Fruit fly (Drosophila melanogaster) whole organism, prepupa: ENCODE measurements around the gene CG4783.

ENCODE experiments used
- Blimp-1 ChIP-seq: fragments of 200-800 bp; sonication (Bioruptor generic); optimal IDR thresholded peaks from 3 replicates; lab custom pipeline; 2017; ENCODE audit warnings: missing biosample characterization, missing genetic modification characterization, mild to moderate bottlenecking, moderate library complexity, missing genetic modification reagents
- CG10669 ChIP-seq: fragments of 200-800 bp; sonication (Bioruptor generic); optimal IDR thresholded peaks from 3 replicates; lab custom pipeline; 2018; ENCODE audit warnings: missing biosample characterization, mild to moderate bottlenecking, missing genetic modification characterization, moderate library complexity
- CG11762 ChIP-seq: fragments of 200-800 bp; sonication (Bioruptor generic); optimal IDR thresholded peaks from 3 replicates; lab custom pipeline; 2016; ENCODE audit warnings: missing biosample characterization, missing genetic modification characterization; ENCODE audit not compliant: insufficient read depth
- CG11902 ChIP-seq: fragments of 200-800 bp; sonication (Bioruptor generic); optimal IDR thresholded peaks from 3 replicates; lab custom pipeline; 2016; ENCODE audit warnings: missing biosample characterization, missing genetic modification characterization
- CG1621 ChIP-seq: fragments of 200-800 bp; sonication (Bioruptor generic); optimal IDR thresholded peaks from 3 replicates; lab custom pipeline; 2018; ENCODE audit warnings: missing biosample characterization, mild to moderate bottlenecking, missing genetic modification characterization
- CG16779 ChIP-seq: fragments of 200-800 bp; sonication (Bioruptor generic); optimal IDR thresholded peaks from 3 replicates; lab custom pipeline; 2017; ENCODE audit warnings: missing biosample characterization, mild to moderate bottlenecking, missing genetic modification characterization
- CG3032 ChIP-seq: fragments of 200-800 bp; optimal IDR thresholded peaks from 2 replicates; lab custom pipeline; 2019; ENCODE audit warnings: missing biosample characterization, mild to moderate bottlenecking, missing genetic modification characterization, moderate library complexity
- CG31627 ChIP-seq: fragments of 200-800 bp; sonication (Bioruptor generic); optimal IDR thresholded peaks from 3 replicates; lab custom pipeline; 2016; ENCODE audit warnings: missing biosample characterization, missing genetic modification characterization
- CG32006 ChIP-seq: fragments of 200-800 bp; sonication (Bioruptor generic); optimal IDR thresholded peaks from 3 replicates; lab custom pipeline; 2017; ENCODE audit warnings: missing biosample characterization, mild to moderate bottlenecking, missing genetic modification characterization
- CG34406 ChIP-seq: fragments of 200-800 bp; sonication (Bioruptor generic); optimal IDR thresholded peaks from 3 replicates; lab custom pipeline; 2016; ENCODE audit warnings: missing biosample characterization, missing genetic modification characterization
- CG3919 ChIP-seq: fragments of 200-800 bp; sonication (Bioruptor generic); optimal IDR thresholded peaks from 3 replicates; lab custom pipeline; 2016; ENCODE audit warnings: missing biosample characterization, missing genetic modification characterization
- CG6163 ChIP-seq: fragments of 200-800 bp; sonication (Bioruptor generic); IDR thresholded peaks from 3 replicates; pipeline ENCODE4 v1.3.6; 2022; ENCODE audit warnings: missing biosample characterization, missing genetic modification characterization
- CG6276 ChIP-seq: fragments of 200-800 bp; sonication (Bioruptor generic); optimal IDR thresholded peaks from 2 replicates; lab custom pipeline; 2017; ENCODE audit warnings: missing biosample characterization, mild to moderate bottlenecking, missing genetic modification characterization
- CG6808 ChIP-seq: fragments of 200-800 bp; sonication (Bioruptor generic); optimal IDR thresholded peaks from 3 replicates; lab custom pipeline; 2017; ENCODE audit warnings: missing biosample characterization, missing genetic modification characterization, mild to moderate bottlenecking, moderate library complexity, missing genetic modification reagents
- CG6854 ChIP-seq: fragments of 200-800 bp; sonication (Bioruptor generic); optimal IDR thresholded peaks from 2 replicates; lab custom pipeline; 2017; ENCODE audit warnings: missing biosample characterization, mild to moderate bottlenecking, missing genetic modification characterization
- CG8119 ChIP-seq: fragments of 200-800 bp; sonication (Bioruptor generic); IDR thresholded peaks from 3 replicates; pipeline ENCODE4 v1.3.6; 2022; ENCODE audit warnings: missing biosample characterization, missing genetic modification characterization
- CG8319 ChIP-seq: fragments of 200-800 bp; sonication (Bioruptor generic); optimal IDR thresholded peaks from 3 replicates; lab custom pipeline; 2016; ENCODE audit warnings: missing biosample characterization, missing genetic modification characterization
- CG8632 ChIP-seq: fragments of 200-800 bp; sonication (Bioruptor generic); optimal IDR thresholded peaks from 3 replicates; lab custom pipeline; 2016; ENCODE audit warnings: missing biosample characterization, missing genetic modification characterization
- CG9139 ChIP-seq: fragments of 200-800 bp; sonication (Bioruptor generic); optimal IDR thresholded peaks from 3 replicates; lab custom pipeline; 2017; ENCODE audit warnings: missing biosample characterization, mild to moderate bottlenecking, missing genetic modification characterization
- Eip75B ChIP-seq: fragments of 200-800 bp; sonication (Bioruptor generic); optimal IDR thresholded peaks from 3 replicates; lab custom pipeline; 2016; ENCODE audit warnings: missing biosample characterization, missing genetic modification characterization
- Eip78C ChIP-seq: fragments of 200-800 bp; sonication (Bioruptor generic); peaks from one replicate; lab custom pipeline; 2016; ENCODE audit warnings: missing biosample characterization, missing genetic modification characterization
- Eip93F ChIP-seq: fragments of 200-800 bp; sonication (Bioruptor generic); optimal IDR thresholded peaks from 2 replicates; lab custom pipeline; 2016; ENCODE audit warnings: missing biosample characterization, mild to moderate bottlenecking, missing genetic modification characterization
- Ets21C ChIP-seq: fragments of 200-800 bp; sonication (Bioruptor generic); optimal IDR thresholded peaks from 3 replicates; lab custom pipeline; 2016; ENCODE audit warnings: missing biosample characterization, missing genetic modification characterization
- Ets96B ChIP-seq: fragments of 200-800 bp; optimal IDR thresholded peaks from 2 replicates; lab custom pipeline; 2019; ENCODE audit warnings: missing biosample characterization, mild to moderate bottlenecking, missing genetic modification characterization, moderate library complexity
- Gug ChIP-seq: fragments of 200-800 bp; sonication (Bioruptor generic); IDR thresholded peaks from 2 replicates; pipeline ENCODE4 v1.3.6; 2022; ENCODE audit warnings: missing biosample characterization, missing genetic modification characterization
- Hr38 ChIP-seq: sonication (Bioruptor generic); optimal IDR thresholded peaks from 2 replicates; lab custom pipeline; 2016; ENCODE audit warnings: missing biosample characterization, missing genetic modification characterization
- Hr39 ChIP-seq: fragments of 200-800 bp; sonication (Bioruptor generic); optimal IDR thresholded peaks from 2 replicates; lab custom pipeline; 2016; ENCODE audit warnings: missing biosample characterization, missing genetic modification characterization
- Hr4 ChIP-seq: fragments of 200-800 bp; sonication (Bioruptor generic); optimal IDR thresholded peaks from 3 replicates; lab custom pipeline; 2016; ENCODE audit warnings: missing biosample characterization, missing genetic modification characterization
- Lpt ChIP-seq: fragments of 200-800 bp; sonication (Bioruptor generic); optimal IDR thresholded peaks from 3 replicates; lab custom pipeline; 2016; ENCODE audit warnings: missing biosample characterization, missing genetic modification characterization
- OdsH ChIP-seq: fragments of 200-800 bp; sonication (Bioruptor generic); optimal IDR thresholded peaks from 3 replicates; lab custom pipeline; 2016; ENCODE audit warnings: missing biosample characterization, missing genetic modification characterization
- Smox ChIP-seq: fragments of 200-800 bp; sonication (Bioruptor generic); optimal IDR thresholded peaks from 3 replicates; lab custom pipeline; 2016; ENCODE audit warnings: missing biosample characterization, missing genetic modification characterization
- Sox102F ChIP-seq: fragments of 200-800 bp; sonication (Bioruptor generic); optimal IDR thresholded peaks from 2 replicates; lab custom pipeline; 2016; ENCODE audit warnings: missing biosample characterization, mild to moderate bottlenecking, missing genetic modification characterization
- Sox15 ChIP-seq: fragments of 200-800 bp; sonication (Bioruptor generic); optimal IDR thresholded peaks from 3 replicates; lab custom pipeline; 2016; ENCODE audit warnings: missing biosample characterization, missing genetic modification characterization
- cyc ChIP-seq: fragments of 200-800 bp; sonication (Bioruptor generic); optimal IDR thresholded peaks from 3 replicates; lab custom pipeline; 2016; ENCODE audit warnings: missing biosample characterization, missing genetic modification characterization
- fd59A ChIP-seq: fragments of 200-800 bp; sonication (Bioruptor generic); optimal IDR thresholded peaks from 2 replicates; lab custom pipeline; 2017; ENCODE audit warnings: missing biosample characterization, mild to moderate bottlenecking, missing genetic modification characterization, missing genetic modification reagents
- fd85E ChIP-seq: fragments of 200-800 bp; sonication (Bioruptor generic); optimal IDR thresholded peaks from 3 replicates; lab custom pipeline; 2016; ENCODE audit warnings: missing biosample characterization, missing genetic modification characterization
- fkh ChIP-seq: fragments of 200-800 bp; sonication (Bioruptor generic); optimal IDR thresholded peaks from 3 replicates; lab custom pipeline; 2017; ENCODE audit warnings: missing biosample characterization, mild to moderate bottlenecking, missing genetic modification characterization, moderate library complexity
- lz ChIP-seq: fragments of 200-800 bp; sonication (Bioruptor generic); optimal IDR thresholded peaks from 3 replicates; lab custom pipeline; 2016; ENCODE audit warnings: missing biosample characterization, missing genetic modification characterization
- net ChIP-seq: fragments of 200-800 bp; sonication (Bioruptor generic); optimal IDR thresholded peaks from 3 replicates; lab custom pipeline; 2016; ENCODE audit warnings: missing biosample characterization, missing genetic modification characterization
- pdm3 ChIP-seq: fragments of 200-800 bp; sonication (Bioruptor generic); optimal IDR thresholded peaks from 3 replicates; lab custom pipeline; 2016; ENCODE audit warnings: missing biosample characterization, missing genetic modification characterization
- salr ChIP-seq, 2 experiments: fragments of 200-800 bp; sonication (Bioruptor generic); optimal IDR thresholded peaks; 3 replicates each; lab custom pipeline; 2016 to 2018; ENCODE audit warnings: missing biosample characterization in 2 of 2, missing genetic modification characterization in 2 of 2, mild to moderate bottlenecking in 1 of 2
- spab ChIP-seq: fragments of 200-800 bp; sonication (Bioruptor generic); optimal IDR thresholded peaks from 2 replicates; lab custom pipeline; 2017; ENCODE audit warnings: missing biosample characterization, mild to moderate bottlenecking, missing genetic modification characterization, missing genetic modification reagents
- ss ChIP-seq, 2 experiments: fragments of 200-800 bp; sonication (Bioruptor generic); optimal IDR thresholded peaks; 2 replicates in 1 of 2; 3 replicates in 1 of 2; lab custom pipeline; 2017 to 2018; ENCODE audit warnings: mild to moderate bottlenecking in 2 of 2, missing biosample characterization in 2 of 2, missing genetic modification characterization in 2 of 2, moderate library complexity in 1 of 2
- svp ChIP-seq: fragments of 200-800 bp; sonication (Bioruptor generic); peaks from one replicate; lab custom pipeline; 2016; ENCODE audit warnings: missing biosample characterization, missing genetic modification characterization
- topi ChIP-seq: fragments of 200-800 bp; sonication (Bioruptor generic); optimal IDR thresholded peaks from 3 replicates; lab custom pipeline; 2016; ENCODE audit warnings: missing biosample characterization, missing genetic modification characterization
- vri ChIP-seq: fragments of 200-800 bp; sonication (Bioruptor generic); optimal IDR thresholded peaks from 3 replicates; lab custom pipeline; 2016; ENCODE audit warnings: missing biosample characterization, mild to moderate bottlenecking, missing genetic modification characterization

Gene CG4783

DNA sequence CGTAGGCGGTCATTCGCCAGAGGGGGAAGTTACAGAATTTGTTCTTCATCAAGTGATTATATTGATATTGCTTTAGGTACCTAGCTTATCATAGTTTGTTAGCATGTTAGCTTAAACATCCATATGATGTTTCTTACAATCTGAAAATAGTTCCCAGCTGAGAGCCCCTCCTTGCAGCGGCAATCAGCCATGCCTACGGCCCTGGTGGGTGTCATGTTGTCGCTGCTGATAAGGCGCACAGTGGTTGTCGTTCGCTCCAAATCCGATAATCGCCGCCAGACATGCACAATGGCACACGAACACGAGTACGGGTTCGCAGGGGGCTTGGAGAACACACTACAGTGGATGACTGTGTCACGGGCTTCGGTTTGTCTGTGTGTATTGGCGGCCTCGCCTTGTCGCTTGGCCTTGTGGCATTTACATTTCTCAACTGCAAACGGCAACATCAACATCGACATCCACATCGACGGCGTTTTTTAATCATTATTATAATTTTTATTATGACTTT, 42.3 kb upstream of the CG4783 start (continued):
- peak; percentile 86 for TF ChIP-seq Hr4 (GFP tag; lab: Kevin White, UChicago)
- peak; percentile 95 for TF ChIP-seq Hr39 (GFP tag; lab: Kevin White, UChicago)
- peak; percentile 86 for TF ChIP-seq CG8119 (GFP tag; lab: Robert Waterston, UW)
- TF ChIP-seq CG11762 = peak; percentile 82
- no peak for TF ChIP-seq fd85E (GFP tag; lab: Kevin White, UChicago)
- TF ChIP-seq Ets96B = peak; percentile 80
- peak; percentile 86 for TF ChIP-seq CG8319 (GFP tag; lab: Kevin White, UChicago)
- TF ChIP-seq OdsH (GFP tag; lab: Kevin White, UChicago) = peak; percentile 92
- TF ChIP-seq vri = peak; percentile 93
- peak; percentile 81 for TF ChIP-seq CG3032
- peak; percentile 82 for TF ChIP-seq CG1621 (tag; lab: Kevin White, UChicago)
- TF ChIP-seq Sox15 (GFP tag; lab: Kevin White, UChicago) = peak; percentile 89
- TF ChIP-seq lz (GFP tag; lab: Kevin White, UChicago) = peak; percentile 91
- peak; percentile 65 for TF ChIP-seq Lpt (GFP tag; lab: Kevin White, UChicago)
- peak; percentile 95 for TF ChIP-seq CG31627 (GFP tag; lab: Kevin White, UChicago)
- peak; percentile 86 for TF ChIP-seq spab
- peak; percentile 84 for TF ChIP-seq topi
- peak; percentile 80 for TF ChIP-seq CG6808 (GFP tag; lab: Kevin White, UChicago)
- TF ChIP-seq salr (GFP tag; optimal IDR thresholded peaks at IDR 0.05; lab: Kevin White, UChicago) = peak; percentile 70 to 77
- TF ChIP-seq Eip78C = peak; percentile 95
- peak; percentile 61 to 76 for TF ChIP-seq ss (GFP tag; optimal IDR thresholded peaks at IDR 0.05; lab: Kevin White, UChicago)
- peak; percentile 86 for TF ChIP-seq net
- peak; percentile 91 for TF ChIP-seq Smox (GFP tag; lab: Kevin White, UChicago)
- peak; percentile 83 for TF ChIP-seq CG8632 (GFP tag; lab: Kevin White, UChicago)
- TF ChIP-seq CG6163 (GFP tag; lab: Robert Waterston, UW) = peak; percentile 91
- peak; percentile 53 for TF ChIP-seq CG6854 (GFP tag; lab: Kevin White, UChicago)
- TF ChIP-seq CG10669 (GFP tag; lab: Kevin White, UChicago) = peak; percentile 80
- TF ChIP-seq CG34406 (GFP tag; lab: Kevin White, UChicago) = peak; percentile 86
- peak; percentile 59 for TF ChIP-seq Blimp-1 (GFP tag; lab: Kevin White, UChicago)
- peak; percentile 68 for TF ChIP-seq CG16779 (tag; lab: Kevin White, UChicago)
- TF ChIP-seq Eip75B (GFP tag; lab: Kevin White, UChicago) = peak; percentile 87
- peak; percentile 87 for TF ChIP-seq CG3919 (GFP tag; lab: Kevin White, UChicago)
- TF ChIP-seq Hr38 (GFP tag; lab: Kevin White, UChicago) = no peak
- TF ChIP-seq, all 60 proteins: peak for 57

DNA sequence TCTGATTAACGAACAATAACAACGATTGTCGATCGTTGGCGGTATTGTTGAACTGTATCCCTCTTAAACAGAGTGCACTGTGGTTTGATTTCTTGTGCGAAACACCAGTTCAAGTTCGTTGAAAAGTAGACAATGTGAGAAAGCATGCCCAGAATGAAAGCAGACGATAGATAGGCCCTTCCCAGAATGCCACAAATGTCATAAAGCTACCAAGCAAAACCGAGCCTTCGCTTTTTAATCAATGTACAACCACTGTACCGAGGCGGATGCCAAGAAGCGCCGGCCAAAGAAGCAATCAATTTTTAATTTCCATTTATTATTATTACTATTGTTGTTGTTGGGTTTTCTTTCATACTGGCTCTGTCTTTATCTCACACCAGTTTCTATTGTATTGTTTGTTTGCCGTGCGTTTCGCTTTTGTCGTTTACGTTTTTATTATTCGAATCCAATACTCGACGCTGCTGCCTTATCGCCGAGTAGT, 39.3 kb upstream of the CG4783 start:
- TF ChIP-seq Sox15 (GFP tag; lab: Kevin White, UChicago) (peak; percentile 88), CG3919 (GFP tag; lab: Kevin White, UChicago) (peak; percentile 88), CG31627 (GFP tag; lab: Kevin White, UChicago) (peak; percentile 86), CG16779 (tag; lab: Kevin White, UChicago) (peak; percentile 57), fd59A (GFP tag; lab: Kevin White, UChicago) (peak; percentile 59), CG11902 (GFP tag; lab: Kevin White, UChicago) (peak; percentile 82), Eip93F (no peak), Blimp-1 (GFP tag; lab: Kevin White, UChicago) (peak; percentile 42), svp (GFP tag; lab: Kevin White, UChicago) (peak; percentile 95), Sox102F (GFP tag; lab: Kevin White, UChicago) (peak; percentile 87), CG3032 (peak; percentile 52), CG9139 (GFP tag; lab: Kevin White, UChicago) (no peak), cyc (GFP tag; lab: Kevin White, UChicago) (peak; percentile 81), salr (GFP tag; optimal IDR thresholded peaks at IDR 0.05; lab: Kevin White, UChicago) (peak; percentile 68), pdm3 (peak; percentile 86), Hr38 (GFP tag; lab: Kevin White, UChicago) (no peak), fd85E (GFP tag; lab: Kevin White, UChicago) (peak; percentile 65), Hr4 (GFP tag; lab: Kevin White, UChicago) (peak; percentile 86), CG34406 (GFP tag; lab: Kevin White, UChicago) (peak; percentile 85), Ets21C (GFP tag; lab: Kevin White, UChicago) (peak; percentile 84), ss (GFP tag; optimal IDR thresholded peaks at IDR 0.05; lab: Kevin White, UChicago) (peak in 1 of 2 experiments; percentile 42), Gug (peak; percentile 70), CG10669 (GFP tag; lab: Kevin White, UChicago) (peak; percentile 77), fkh (peak; percentile 14), CG32006 (GFP tag; lab: Kevin White, UChicago) (peak; percentile 84), CG8632 (GFP tag; lab: Kevin White, UChicago) (peak; percentile 81), CG6276 (GFP tag; lab: Kevin White, UChicago) (peak; percentile 77), CG6163 (GFP tag; lab: Robert Waterston, UW) (peak; percentile 90), CG8119 (GFP tag; lab: Robert Waterston, UW) (peak; percentile 80), CG6854 (GFP tag; lab: Kevin White, UChicago) (peak; percentile 30), Eip75B (GFP tag; lab: Kevin White, UChicago) (peak; percentile 79), lz (GFP tag; lab: Kevin White, UChicago) (peak; percentile 88)
